Fruit fly (Drosophila melanogaster) whole organism, embryonic: ENCODE data around the gene MFS9.

Experiments
- BEAF-32 ChIP-seq: fragments of 200-800 bp; sonication (Bioruptor generic); optimal IDR thresholded peaks from 3 replicates; lab custom pipeline; 2017; ENCODE audit warnings: missing biosample characterization, missing genetic modification characterization, mild to moderate bottlenecking, moderate library complexity, missing genetic modification reagents
- CG10979 ChIP-seq: fragments of 200-800 bp; sonication (Bioruptor generic); optimal IDR thresholded peaks from 2 replicates; lab custom pipeline; 2018; ENCODE audit warnings: missing biosample characterization, mild to moderate bottlenecking, missing genetic modification characterization, moderate library complexity
- CG11085 ChIP-seq: fragments of 200-800 bp; sonication (Bioruptor generic); IDR thresholded peaks from 2 replicates; pipeline ENCODE4 v1.3.6; 2022; ENCODE audit warnings: missing biosample characterization, missing genetic modification characterization
- CG11398 ChIP-seq: fragments of 200-800 bp; sonication (Bioruptor generic); optimal IDR thresholded peaks from 2 replicates; lab custom pipeline; 2016; ENCODE audit warnings: missing biosample characterization, missing genetic modification characterization
- CG12104 ChIP-seq: fragments of 200-800 bp; sonication (Bioruptor generic); optimal IDR thresholded peaks from 3 replicates; lab custom pipeline; 2016; ENCODE audit warnings: missing biosample characterization, missing genetic modification characterization
- CG14014 ChIP-seq: fragments of 200-800 bp; sonication (Bioruptor generic); IDR thresholded peaks from 2 replicates; pipeline ENCODE4 v1.3.6; 2022; ENCODE audit warnings: missing biosample characterization, missing genetic modification characterization
- CG14860 ChIP-seq: fragments of 200-800 bp; sonication (Bioruptor generic); IDR thresholded peaks from 3 replicates; pipeline ENCODE4 v1.3.6; 2022; ENCODE audit warnings: missing biosample characterization, missing genetic modification characterization; ENCODE audit not compliant: partially characterized antibody
- CG1832 ChIP-seq: fragments of 200-800 bp; sonication (Bioruptor generic); optimal IDR thresholded peaks from 2 replicates; lab custom pipeline; 2017; ENCODE audit warnings: missing biosample characterization, mild to moderate bottlenecking, missing genetic modification characterization, inconsistent platforms
- CG2875 ChIP-seq: fragments of 200-800 bp; sonication (Bioruptor generic); optimal IDR thresholded peaks from 2 replicates; lab custom pipeline; 2017; ENCODE audit warnings: missing biosample characterization, mild to moderate bottlenecking, missing genetic modification characterization, missing genetic modification reagents
- CG30403 ChIP-seq: fragments of 200-800 bp; sonication (Bioruptor generic); optimal IDR thresholded peaks from 3 replicates; lab custom pipeline; 2016; ENCODE audit warnings: missing biosample characterization, missing genetic modification characterization
- CG32772 ChIP-seq: fragments of 200-800 bp; sonication (Bioruptor generic); IDR thresholded peaks from 2 replicates; pipeline ENCODE4 v1.3.6; 2022; ENCODE audit warnings: missing biosample characterization, missing genetic modification characterization
- CG33557 ChIP-seq: fragments of 200-800 bp; sonication (Bioruptor generic); optimal IDR thresholded peaks from 2 replicates; lab custom pipeline; 2019; ENCODE audit warnings: missing biosample characterization, mild to moderate bottlenecking, missing genetic modification characterization, moderate library complexity
- CG7839 ChIP-seq: fragments of 200-800 bp; sonication (Bioruptor generic); optimal IDR thresholded peaks from 3 replicates; lab custom pipeline; 2018; ENCODE audit warnings: missing biosample characterization, mild to moderate bottlenecking, missing genetic modification characterization, moderate library complexity
- CG7928 ChIP-seq: fragments of 200-800 bp; sonication (Bioruptor generic); optimal IDR thresholded peaks from 2 replicates; lab custom pipeline; 2017; ENCODE audit warnings: missing biosample characterization, mild to moderate bottlenecking, missing genetic modification characterization
- CG8281 ChIP-seq: fragments of 200-800 bp; sonication (Bioruptor generic); optimal IDR thresholded peaks from 2 replicates; lab custom pipeline; 2018; ENCODE audit warnings: missing biosample characterization, mild to moderate bottlenecking, missing genetic modification characterization, moderate library complexity
- CTCF ChIP-seq: fragments of 200-800 bp; sonication (Bioruptor generic); optimal IDR thresholded peaks from 2 replicates; lab custom pipeline; 2017; ENCODE audit warnings: missing biosample characterization, mild to moderate bottlenecking, missing genetic modification characterization, moderate library complexity
- Chrac-16 ChIP-seq: fragments of 200-800 bp; sonication (Bioruptor generic); optimal IDR thresholded peaks from 3 replicates; lab custom pipeline; 2016; ENCODE audit warnings: missing biosample characterization, missing genetic modification characterization
- Dip2 ChIP-seq: fragments of 200-800 bp; sonication (Bioruptor generic); IDR thresholded peaks from 2 replicates; pipeline ENCODE4 v1.3.6; 2022; ENCODE audit warnings: missing biosample characterization, missing genetic modification characterization
- E2f2 ChIP-seq: fragments of 200-800 bp; sonication (Bioruptor generic); IDR thresholded peaks from 2 replicates; pipeline ENCODE4 v1.3.6; 2022; ENCODE audit warnings: missing biosample characterization, missing genetic modification characterization
- H2.0 ChIP-seq: fragments of 200-800 bp; sonication (Bioruptor generic); IDR thresholded peaks from 2 replicates; pipeline ENCODE4 v1.3.6; 2022; ENCODE audit warnings: missing biosample characterization, missing genetic modification characterization
- HLH4C ChIP-seq: fragments of 200-800 bp; sonication (Bioruptor generic); IDR thresholded peaks from 3 replicates; pipeline ENCODE4 v1.3.6; 2022; ENCODE audit warnings: missing biosample characterization, missing genetic modification characterization; ENCODE audit not compliant: partially characterized antibody
- MTF-1 ChIP-seq: fragments of 200-800 bp; sonication (Bioruptor generic); optimal IDR thresholded peaks from 2 replicates; lab custom pipeline; 2018; ENCODE audit warnings: missing biosample characterization, mild to moderate bottlenecking, missing genetic modification characterization, borderline replicate concordance
- Meics ChIP-seq: fragments of 200-800 bp; sonication (Bioruptor generic); optimal IDR thresholded peaks from 2 replicates; lab custom pipeline; 2017; ENCODE audit warnings: missing biosample characterization, mild to moderate bottlenecking, missing genetic modification characterization
- NFAT ChIP-seq: fragments of 200-800 bp; sonication (Bioruptor generic); IDR thresholded peaks from 2 replicates; pipeline ENCODE4 v1.3.6; 2022; ENCODE audit warnings: missing biosample characterization, missing genetic modification characterization
- Oli ChIP-seq: fragments of 200-800 bp; sonication (Bioruptor generic); optimal IDR thresholded peaks from 2 replicates; lab custom pipeline; 2018; ENCODE audit warnings: missing biosample characterization, mild to moderate bottlenecking, missing genetic modification characterization, moderate library complexity
- Ravus ChIP-seq: fragments of 200-800 bp; sonication (Bioruptor generic); IDR thresholded peaks from 2 replicates; pipeline ENCODE4 v1.3.6; 2022; ENCODE audit warnings: missing biosample characterization, missing genetic modification characterization
- cas ChIP-seq: fragments of 200-800 bp; sonication (Bioruptor generic); IDR thresholded peaks from 2 replicates; pipeline ENCODE4 v1.3.6; 2022; ENCODE audit warnings: missing biosample characterization, missing genetic modification characterization
- chn ChIP-seq: fragments of 200-800 bp; sonication (Bioruptor generic); optimal IDR thresholded peaks from 2 replicates; lab custom pipeline; 2016; ENCODE audit warnings: missing biosample characterization, missing genetic modification characterization
- danr ChIP-seq: fragments of 200-800 bp; sonication (Bioruptor generic); IDR thresholded peaks from 2 replicates; pipeline ENCODE4 v1.3.6; 2022; ENCODE audit warnings: missing biosample characterization, missing genetic modification characterization
- ems ChIP-seq: fragments of 200-800 bp; sonication (Bioruptor generic); optimal IDR thresholded peaks from 3 replicates; lab custom pipeline; 2016; ENCODE audit warnings: missing biosample characterization, missing genetic modification characterization
- gfzf ChIP-seq: fragments of 200-800 bp; sonication (Bioruptor generic); optimal IDR thresholded peaks from 2 replicates; lab custom pipeline; 2016; ENCODE audit warnings: missing biosample characterization, mild to moderate bottlenecking, missing genetic modification characterization, moderate library complexity
- inv ChIP-seq: fragments of 200-800 bp; sonication (Bioruptor generic); IDR thresholded peaks from 2 replicates; pipeline ENCODE4 v1.3.6; 2022; ENCODE audit warnings: missing biosample characterization, missing genetic modification characterization; ENCODE audit not compliant: partially characterized antibody
- lmd ChIP-seq: fragments of 200-800 bp; sonication (Bioruptor generic); IDR thresholded peaks from 2 replicates; pipeline ENCODE4 v1.3.6; 2022; ENCODE audit warnings: missing biosample characterization, missing genetic modification characterization
- nmo ChIP-seq: fragments of 200-800 bp; sonication (Bioruptor generic); optimal IDR thresholded peaks from 2 replicates; lab custom pipeline; 2018; ENCODE audit warnings: missing biosample characterization, mild to moderate bottlenecking, missing genetic modification characterization, moderate library complexity
- peb ChIP-seq: fragments of 200-800 bp; sonication (Bioruptor generic); IDR thresholded peaks from 2 replicates; pipeline ENCODE4 v1.3.6; 2022; ENCODE audit warnings: missing biosample characterization, missing genetic modification characterization
- pfk ChIP-seq: fragments of 200-800 bp; sonication (Bioruptor generic); optimal IDR thresholded peaks from 2 replicates; lab custom pipeline; 2018; ENCODE audit warnings: missing biosample characterization, mild to moderate bottlenecking, missing genetic modification characterization, moderate library complexity
- run ChIP-seq: fragments of 200-800 bp; sonication (Bioruptor generic); optimal IDR thresholded peaks from 3 replicates; lab custom pipeline; 2018; ENCODE audit warnings: missing biosample characterization, mild to moderate bottlenecking, missing genetic modification characterization
- sc ChIP-seq, 3 experiments: fragments of >200 bp in 2 of 3; fragments of 200-800 bp in 1 of 3; sonication (Bioruptor generic) in 1 of 3; optimal IDR thresholded peaks; 2 replicates in 2 of 3; 3 replicates in 1 of 3; lab custom pipeline; 2017; ENCODE audit warnings: mild to moderate bottlenecking in 1 of 3, missing biosample characterization in 1 of 3, missing genetic modification characterization in 1 of 3, missing genetic modification reagents in 1 of 3
- slou ChIP-seq: fragments of 200-800 bp; sonication (Bioruptor generic); optimal IDR thresholded peaks from 3 replicates; lab custom pipeline; 2016; ENCODE audit warnings: missing biosample characterization, missing genetic modification characterization
- ssp ChIP-seq: fragments of 200-800 bp; sonication (Bioruptor generic); IDR thresholded peaks from 2 replicates; pipeline ENCODE4 v1.3.6; 2022; ENCODE audit warnings: missing biosample characterization, missing genetic modification characterization
- ttk ChIP-seq: fragments of 200-800 bp; sonication (Bioruptor generic); IDR thresholded peaks from 2 replicates; pipeline ENCODE4 v2.1.2; 2022; ENCODE audit warnings: missing biosample characterization, missing genetic modification characterization
- zfh2 ChIP-seq: fragments of 200-800 bp; sonication (Bioruptor generic); optimal IDR thresholded peaks from 2 replicates; lab custom pipeline; 2016; ENCODE audit warnings: missing biosample characterization, missing genetic modification characterization

Gene MFS9

dm6 chr3R:20557415-20558105 is 45.3 kb upstream of the MFS9 start, which contains the start of the genes DPCoAC and CG5180 (continued):
- TF ChIP-seq chn (peak; percentile 74), gfzf (GFP tag; lab: Kevin White, UChicago) (peak; percentile 47), Meics (GFP tag; lab: Kevin White, UChicago) (peak; percentile 37), BEAF-32 (GFP tag; lab: Kevin White, UChicago) (peak; percentile 63), NFAT (GFP tag; lab: Robert Waterston, UW) (peak; percentile 92), CG2875 (GFP tag; lab: Kevin White, UChicago) (no peak), peb (GFP tag; lab: Robert Waterston, UW) (0 out of 2 replicates have a peak, but pooled peaks have one; percentile 28), MTF-1 (GFP tag; lab: Kevin White, UChicago) (peak; percentile 42), HLH4C (no peak), CG8281 (tag; lab: Kevin White, UChicago) (no peak), CG32772 (GFP tag; lab: Robert Waterston, UW) (peak; percentile 57; the same call in 1 of the 2 replicates), pfk (GFP tag; lab: Kevin White, UChicago) (peak; percentile 11), sc (optimal IDR thresholded peaks at IDR 0.05; lab: Kevin White, UChicago) (no peak), sc (GFP tag; optimal IDR thresholded peaks at IDR 0.05; lab: Kevin White, UChicago) (no peak), zfh2 (GFP tag; lab: Kevin White, UChicago) (peak; percentile 78), E2f2 (GFP tag; lab: Robert Waterston, UW) (peak; percentile 12; the same call in 1 of the 2 replicates), CG14860 (GFP tag; lab: Robert Waterston, UW) (peak; percentile 39; the same call in 1 of the 3 replicates), CG11085 (GFP tag; lab: Robert Waterston, UW) (peak; percentile 72), CTCF (GFP tag; lab: Kevin White, UChicago) (peak; percentile 56), lmd (GFP tag; lab: Robert Waterston, UW) (peak; percentile 78), cas (GFP tag; lab: Robert Waterston, UW) (peak; percentile 44; the same call in 1 of the 2 replicates), CG11398 (peak; percentile 7), CG1832 (GFP tag; lab: Kevin White, UChicago) (no peak), inv (GFP tag; lab: Robert Waterston, UW) (peak; percentile 60; the same call in 1 of the 2 replicates), slou (GFP tag; lab: Kevin White, UChicago) (peak; percentile 52), Dip2 (GFP tag; lab: Robert Waterston, UW) (no peak), danr (0 out of 2 replicates have a peak, but pooled peaks have one; percentile 33), CG7928 (peak; percentile 21), ems (peak; percentile 33), CG33557 (peak; percentile 16), Chrac-16 (GFP tag; lab: Kevin White, UChicago) (peak; percentile 45), H2.0 (GFP tag; lab: Robert Waterston, UW) (peak; percentile 50; the same call in 1 of the 2 replicates), run (tag; lab: Kevin White, UChicago) (no peak), CG7839 (tag; lab: Kevin White, UChicago) (peak; percentile 62), CG14014 (GFP tag; lab: Robert Waterston, UW) (peak; percentile 78), nmo (peak; percentile 51), CG30403 (GFP tag; lab: Kevin White, UChicago) (peak; percentile 73), Oli (tag; lab: Kevin White, UChicago) (peak; percentile 46), CG10979 (tag; lab: Kevin White, UChicago) (peak; percentile 38), ssp (GFP tag; lab: Robert Waterston, UW) (peak; percentile 51), Ravus (0 out of 2 replicates have a peak, but pooled peaks have one; percentile 19), ttk (GFP tag; lab: Robert Waterston, UW) (peak; percentile 24; the same call in 1 of the 2 replicates), CG12104 (GFP tag; lab: Kevin White, UChicago) (no peak)
